Worm (Caenorhabditis elegans): ENCODE results near the gene lin-37.
A peak's percentile ranks its signal among the peaks of the same experiment; 100 is the strongest.

Gene lin-37

ce11 chrIII:7101814-7102477 is 29.6 kb upstream of the lin-37 start:
- TF ChIP-seq lin-38 (GFP tag; IDR thresholded peaks at IDR 0.05) = no peak; the same call in 1 of the 2 replicates
- TF ChIP-seq dmd-8 (GFP tag; IDR thresholded peaks at IDR 0.05) = no peak
- peak; percentile 79 for TF ChIP-seq unc-130 (GFP tag; optimal IDR thresholded peaks at IDR 0.05)
- TF ChIP-seq hlh-30 (tag; optimal IDR thresholded peaks at IDR 0.05; ENCODE audit: insufficient read depth) = no peak
- TF ChIP-seq spr-3 (GFP tag; optimal IDR thresholded peaks at IDR 0.05) = no peak
- no peak for TF ChIP-seq ceh-44 (GFP tag; IDR thresholded peaks at IDR 0.05)
- 0 out of 2 replicates have a peak, but pooled peaks have one; percentile 31 for TF ChIP-seq lin-1 (GFP tag; IDR thresholded peaks at IDR 0.05)
- TF ChIP-seq Y48G9A.11 (GFP tag; IDR thresholded peaks at IDR 0.05) = no peak; the same call in 1 of the 2 replicates
- 0 out of 2 replicates have a peak, but pooled peaks have one; percentile 9 for TF ChIP-seq Y105C5A.15 (GFP tag; IDR thresholded peaks at IDR 0.05)
- no peak for TF ChIP-seq snpc-1.2 (GFP tag; IDR thresholded peaks at IDR 0.05)
- TF ChIP-seq arid-1 (GFP tag; conservative IDR thresholded peaks at IDR 0.05) = 0 out of 2 replicates have a peak, but pooled peaks have one; percentile 20
- TF ChIP-seq F49E8.2 (tag; optimal IDR thresholded peaks at IDR 0.05; ENCODE audit: borderline replicate concordance) = peak; percentile 25
- TF ChIP-seq D1046.2 (GFP tag; IDR thresholded peaks at IDR 0.05) = 0 out of 2 replicates have a peak, but pooled peaks have one; percentile 13
- TF ChIP-seq lim-7 (GFP tag; IDR thresholded peaks at IDR 0.05) = 0 out of 2 replicates have a peak, but pooled peaks have one; percentile 43
- peak in 1 of 2 experiments; percentile 35; a peak in 1 of 4 replicates for TF ChIP-seq madf-5 (GFP tag; IDR thresholded peaks at IDR 0.05)
- no peak for TF ChIP-seq nhr-25 (tag; optimal IDR thresholded peaks at IDR 0.05; ENCODE audit: borderline replicate concordance, insufficient read depth)

- no peak for TF ChIP-seq madf-9 (GFP tag; conservative IDR thresholded peaks at IDR 0.05)
- no peak for TF ChIP-seq lsy-2 (tag; optimal IDR thresholded peaks at IDR 0.05)
- no peak for TF ChIP-seq unc-62 (GFP tag; optimal IDR thresholded peaks at IDR 0.05 in 1 of 2)
- no peak for TF ChIP-seq unc-62 (tag; optimal IDR thresholded peaks at IDR 0.05)
- TF ChIP-seq mdt-29 (GFP tag; IDR thresholded peaks at IDR 0.05) = no peak
Measured at ce11 chrIII:7100001-7100400, 27.6 kb upstream of the lin-37 start, which contains the start of gene ZK418.11. Gene ZK418.11, plus strand, starts transcription at chrIII:7100289.

- TF ChIP-seq aha-1 (tag) (peak; percentile 96), fos-1 (tag; optimal IDR thresholded peaks at IDR 0.05) (no peak), jun-1 (tag; optimal IDR thresholded peaks at IDR 0.05) (no peak), ceh-82 (tag; optimal IDR thresholded peaks at IDR 0.05) (no peak)
Measured at ce11 chrIII:7096481-7096880, 24.1 kb upstream of the lin-37 start.

- no peak for TF ChIP-seq cey-2 (tag; optimal IDR thresholded peaks at IDR 0.05; ENCODE audit: borderline replicate concordance, insufficient read depth)
- no peak for TF ChIP-seq ZK546.5 (tag; optimal IDR thresholded peaks at IDR 0.05)
- TF ChIP-seq Y5F2A.4 (GFP tag; optimal IDR thresholded peaks at IDR 0.05) = no peak
- no peak for TF ChIP-seq Y105C5A.15 (GFP tag; IDR thresholded peaks at IDR 0.05)
- no peak for TF ChIP-seq F26F4.8 (GFP tag; conservative IDR thresholded peaks at IDR 0.05)
- no peak for TF ChIP-seq aly-2 (tag; optimal IDR thresholded peaks at IDR 0.05)
- TF ChIP-seq ctbp-1 (GFP tag; IDR thresholded peaks at IDR 0.05) = no peak
- no peak for TF ChIP-seq pqm-1 (tag; optimal IDR thresholded peaks at IDR 0.05)
- no peak for TF ChIP-seq zfp-3 (GFP tag; conservative IDR thresholded peaks at IDR 0.05)
- TF ChIP-seq jun-1 (tag; optimal IDR thresholded peaks at IDR 0.05) = no peak
- no peak for TF ChIP-seq Y75B8A.6 (GFP tag; IDR thresholded peaks at IDR 0.05)
- TF ChIP-seq ceh-20 (GFP tag; IDR thresholded peaks at IDR 0.05) = no peak
- TF ChIP-seq lin-39 (tag; optimal IDR thresholded peaks at IDR 0.05) = no peak
- no peak for TF ChIP-seq snpc-4 (tag; optimal IDR thresholded peaks at IDR 0.05)
- TF ChIP-seq tra-1 (GFP tag; IDR thresholded peaks at IDR 0.05) = no peak
Measured at ce11 chrIII:7095156-7095555, 22.8 kb upstream of the lin-37 start, which contains the start of gene nhr-9. Gene nhr-9, plus strand, starts transcription at chrIII:7095462.

Measured in whole organism, L4 larva.